Fruit fly (Drosophila melanogaster) S2 (cell line): Measurements from ENCODE around the gene CG7133.
A peak's percentile ranks its signal among the peaks of the same experiment; 100 is the strongest.

ENCODE experiments used
- CG8478 ChIP-seq: fragments of >200 bp; optimal IDR thresholded peaks from 2 replicates; lab custom pipeline; 2018
- CTCF ChIP-seq, 2 experiments: fragments of >200 bp; optimal IDR thresholded peaks; 2 replicates each; lab custom pipeline; 2018

The CG7133 gene

DNA sequence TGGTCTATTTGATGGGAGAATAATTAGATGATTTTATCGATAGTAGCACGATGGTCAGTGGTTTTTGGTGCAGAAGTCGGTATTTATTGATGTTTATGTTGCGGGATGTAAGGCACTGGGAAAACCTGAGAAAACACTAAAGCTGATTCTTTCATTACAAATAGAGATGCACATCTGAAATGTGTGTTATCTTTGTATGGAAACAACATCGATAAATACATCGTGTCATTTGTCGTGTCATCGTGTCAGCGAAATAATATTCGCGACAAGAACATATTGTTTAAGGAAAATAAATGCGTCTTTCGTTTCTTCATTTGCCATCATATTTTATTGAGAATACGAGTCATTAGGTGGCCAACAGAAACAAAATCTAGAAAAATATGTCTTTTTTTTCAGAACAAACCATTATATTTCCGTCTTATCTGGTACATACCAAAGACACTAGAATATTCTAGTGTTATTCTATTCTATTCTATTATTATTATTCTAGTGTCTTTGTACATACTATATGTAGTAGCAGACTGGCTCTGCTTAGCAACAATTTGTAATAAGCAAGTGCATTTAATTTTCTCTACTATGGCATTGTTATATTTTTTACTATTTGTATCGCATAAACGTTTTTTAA lies at the start of gene CG7133:
Gene CG7133 (minus strand): TSS at position 177 of the 625 bp plus-strand sequence.
- TF ChIP-seq CG8478 (no peak), CTCF (optimal IDR thresholded peaks at IDR 0.05; lab: Kevin White, UChicago) (no peak)

DNA sequence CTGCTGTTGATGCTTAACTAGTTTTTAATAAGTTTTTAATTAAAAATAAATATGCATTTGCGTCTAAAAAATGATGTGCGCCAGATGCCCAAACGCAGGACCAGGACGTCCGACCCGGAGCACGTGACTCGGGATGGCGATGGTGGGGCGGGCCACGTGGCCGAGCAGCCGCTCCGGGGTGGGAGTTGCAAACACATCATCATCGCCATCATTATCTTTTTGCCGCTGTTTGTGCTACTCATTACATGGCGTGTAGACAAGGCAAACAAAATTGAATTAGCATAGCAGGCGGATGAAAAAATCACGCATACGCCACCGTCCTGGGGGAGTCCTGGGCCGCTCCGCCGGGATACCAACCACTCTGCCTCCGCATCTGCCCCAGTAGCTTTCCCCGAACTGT lies 38.9 kb upstream of the CG7133 start:
- TF ChIP-seq CTCF (optimal IDR thresholded peaks at IDR 0.05; lab: Kevin White, UChicago) (no peak), CG8478 (no peak)

DNA sequence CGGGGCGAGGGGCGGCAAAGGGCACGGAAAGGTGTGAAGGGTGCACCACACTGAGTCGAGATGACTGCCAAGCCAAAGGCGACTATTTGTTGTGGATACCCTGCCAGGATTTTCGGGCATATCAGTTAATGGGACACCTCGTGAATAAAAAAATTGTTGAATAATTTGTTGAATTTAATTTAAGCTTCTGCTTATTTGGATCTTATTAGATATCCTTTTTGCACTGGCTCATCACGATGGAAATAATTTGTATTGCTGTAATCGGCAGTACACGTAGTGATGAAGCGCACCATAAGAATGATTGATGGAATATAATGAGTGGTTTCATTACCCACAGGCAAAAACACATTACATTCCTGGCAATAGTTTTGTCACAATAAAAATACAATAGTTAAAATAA lies 35.6 kb upstream of the CG7133 start:
- TF ChIP-seq CTCF (optimal IDR thresholded peaks at IDR 0.05; lab: Kevin White, UChicago) (no peak), CG8478 (no peak)

DNA sequence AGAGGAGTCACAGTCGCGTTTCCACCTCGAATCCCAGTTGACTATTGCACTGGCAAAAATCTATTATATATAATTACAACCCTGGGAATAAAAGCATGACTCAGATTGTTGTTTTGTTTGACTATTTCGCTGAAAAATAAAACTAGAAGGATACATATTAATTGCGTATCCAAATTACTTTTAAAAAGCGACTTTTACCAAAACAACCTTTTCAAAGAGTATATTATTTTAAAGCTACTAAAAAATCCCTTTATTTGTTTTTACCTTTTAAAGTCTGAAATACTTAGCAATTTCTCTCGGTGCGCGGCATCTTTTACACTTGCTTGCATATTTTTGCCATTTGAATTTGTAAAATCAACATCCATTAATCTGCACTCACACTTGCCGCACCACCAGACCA lies 32.4 kb upstream of the CG7133 start:
- TF ChIP-seq CG8478: no peak
- TF ChIP-seq CTCF (optimal IDR thresholded peaks at IDR 0.05; lab: Kevin White, UChicago): no peak

DNA sequence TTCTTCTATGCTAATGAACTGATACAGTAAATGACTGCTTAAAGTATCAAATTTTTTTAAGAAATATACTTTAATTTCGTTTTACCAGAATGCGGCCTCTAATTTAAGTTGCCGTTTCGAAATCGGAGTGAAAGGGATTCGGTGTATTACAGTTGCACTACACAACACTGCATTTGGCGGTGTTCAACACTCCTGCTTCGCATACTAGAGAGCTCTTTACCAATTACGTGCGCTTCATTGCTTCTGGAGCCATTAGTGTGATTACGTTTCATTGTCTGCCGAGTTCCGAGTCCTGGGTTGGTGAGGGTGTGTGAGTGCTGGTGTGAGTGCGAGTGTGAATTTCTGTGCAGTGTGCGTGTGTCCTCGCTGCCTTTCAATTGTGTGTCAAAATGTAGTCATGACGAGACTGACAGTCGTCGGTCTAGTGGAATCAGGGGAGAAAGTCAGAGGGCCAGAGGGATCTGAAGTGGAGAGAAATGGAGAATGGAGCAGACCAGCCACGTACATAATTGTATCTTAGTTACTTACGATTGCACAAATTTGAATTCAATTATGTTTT lies 20.1 kb upstream of the CG7133 start:
- no peak for TF ChIP-seq CTCF (optimal IDR thresholded peaks at IDR 0.05; lab: Kevin White, UChicago)
- no peak for TF ChIP-seq CG8478

DNA sequence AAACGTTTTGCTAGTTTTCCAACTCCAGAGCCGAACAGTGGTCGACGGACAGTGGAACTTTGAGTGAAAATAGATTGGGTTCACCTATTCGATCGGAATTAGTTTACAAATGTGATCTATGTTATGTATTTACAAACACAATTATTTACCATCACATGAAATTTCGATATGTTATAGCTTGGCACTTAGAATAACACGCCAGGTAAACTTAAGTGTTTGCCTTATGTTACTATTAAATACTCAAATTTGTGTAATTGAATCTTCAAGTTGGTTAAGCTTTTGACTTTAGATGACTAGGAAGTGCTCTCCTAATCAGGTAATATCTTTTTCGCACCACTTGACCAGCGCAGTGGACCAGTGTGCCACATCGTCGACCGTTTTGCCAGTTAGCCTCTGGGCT lies 17.0 kb upstream of the CG7133 start:
- TF ChIP-seq CG8478: no peak
- TF ChIP-seq CTCF (optimal IDR thresholded peaks at IDR 0.05; lab: Kevin White, UChicago): no peak

DNA sequence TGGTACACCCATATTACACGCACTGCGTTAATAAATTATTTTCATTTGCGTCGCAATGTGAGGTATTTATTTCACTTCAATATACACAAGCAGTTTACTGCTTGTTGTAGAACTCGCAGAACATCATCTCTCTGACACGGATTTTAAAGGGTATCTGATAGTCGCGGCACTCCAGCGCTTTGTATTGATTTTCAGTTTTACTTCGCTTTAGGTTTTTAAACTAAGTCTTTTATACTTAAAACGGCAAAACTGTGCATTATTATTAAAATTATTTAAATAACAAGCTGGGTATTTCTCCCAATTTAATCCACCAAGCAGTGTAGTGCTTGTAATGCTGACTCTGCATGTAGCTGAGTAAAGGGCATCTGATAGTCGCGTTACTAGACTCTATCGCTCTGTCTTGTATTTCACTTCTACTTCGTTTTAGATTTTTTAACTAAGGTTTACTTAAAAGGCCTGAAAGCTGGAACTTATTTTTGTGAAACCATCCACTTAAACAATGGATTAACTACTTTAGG lies 8.9 kb upstream of the CG7133 start:
- TF ChIP-seq CTCF (optimal IDR thresholded peaks at IDR 0.05; lab: Kevin White, UChicago): no peak
- TF ChIP-seq CG8478: no peak

DNA sequence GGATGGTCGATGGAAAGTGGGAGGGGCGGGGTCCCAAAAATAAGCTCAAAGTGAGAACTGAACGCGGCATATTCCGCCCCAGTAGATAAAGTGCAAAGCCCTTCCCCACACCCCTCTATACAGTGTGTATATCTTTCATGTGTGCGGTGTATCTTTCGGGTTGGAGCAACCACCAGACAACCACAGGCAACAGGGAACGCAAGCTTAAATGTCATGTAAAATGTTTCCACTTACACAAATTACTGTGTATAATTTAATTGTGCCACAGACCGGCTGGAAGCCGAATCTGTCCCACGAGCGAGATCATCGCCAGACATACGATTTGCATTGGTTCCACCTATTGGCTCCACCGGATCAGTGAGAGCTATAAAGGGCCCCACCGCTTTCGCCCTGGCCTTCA lies 8.1 kb upstream of the CG7133 start, which contains the start of gene msopa:
Gene msopa (plus strand): TSS at position 301 of the 400 bp plus-strand sequence.
- no peak for TF ChIP-seq CTCF (optimal IDR thresholded peaks at IDR 0.05; lab: Kevin White, UChicago)
- no peak for TF ChIP-seq CG8478

DNA sequence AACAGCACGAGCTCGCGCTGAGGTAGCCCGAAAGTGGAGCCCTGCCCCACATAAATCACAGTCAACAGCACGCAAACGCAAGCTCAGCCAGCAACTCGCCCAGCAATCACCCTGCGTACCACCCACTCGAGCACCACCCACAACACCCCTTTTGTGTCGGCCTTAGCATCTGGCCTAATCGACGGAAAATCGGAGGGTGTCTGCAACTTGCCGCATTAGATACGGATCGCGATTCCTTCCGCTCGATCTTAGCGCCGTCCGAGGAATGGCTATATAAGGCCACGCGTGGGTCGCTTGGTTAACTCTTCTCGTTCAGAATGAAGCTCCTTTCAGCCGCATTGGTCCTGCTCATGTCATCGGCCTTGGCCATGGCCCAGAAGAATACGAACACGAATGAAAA lies 5.7 kb upstream of the CG7133 start, which contains the start of gene Sfp79B:
Gene Sfp79B (plus strand): TSS at position 301 of the 400 bp plus-strand sequence.
- TF ChIP-seq CTCF (optimal IDR thresholded peaks at IDR 0.05; lab: Kevin White, UChicago) (no peak), CG8478 (no peak)

DNA sequence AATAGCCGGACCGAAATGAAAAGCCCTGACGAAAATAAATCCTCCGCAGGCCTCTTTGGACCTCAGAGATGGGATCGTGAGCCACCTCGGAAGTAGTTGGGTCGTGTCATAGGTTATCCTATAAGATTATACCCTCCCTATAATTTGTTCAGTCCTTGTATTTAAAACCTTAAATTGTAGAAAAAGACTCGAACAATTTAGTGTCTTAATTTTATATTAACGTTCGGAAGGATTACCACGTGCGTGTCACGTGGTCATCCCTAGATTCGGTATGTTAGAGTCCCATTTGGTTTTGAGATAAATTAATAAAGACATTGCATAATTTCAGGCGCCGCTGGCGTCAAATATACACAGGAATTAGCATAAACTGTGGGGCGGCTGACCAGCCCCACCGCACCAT lies 3.7 kb upstream of the CG7133 start:
- TF ChIP-seq CG8478 (no peak), CTCF (optimal IDR thresholded peaks at IDR 0.05; lab: Kevin White, UChicago) (no peak)

DNA sequence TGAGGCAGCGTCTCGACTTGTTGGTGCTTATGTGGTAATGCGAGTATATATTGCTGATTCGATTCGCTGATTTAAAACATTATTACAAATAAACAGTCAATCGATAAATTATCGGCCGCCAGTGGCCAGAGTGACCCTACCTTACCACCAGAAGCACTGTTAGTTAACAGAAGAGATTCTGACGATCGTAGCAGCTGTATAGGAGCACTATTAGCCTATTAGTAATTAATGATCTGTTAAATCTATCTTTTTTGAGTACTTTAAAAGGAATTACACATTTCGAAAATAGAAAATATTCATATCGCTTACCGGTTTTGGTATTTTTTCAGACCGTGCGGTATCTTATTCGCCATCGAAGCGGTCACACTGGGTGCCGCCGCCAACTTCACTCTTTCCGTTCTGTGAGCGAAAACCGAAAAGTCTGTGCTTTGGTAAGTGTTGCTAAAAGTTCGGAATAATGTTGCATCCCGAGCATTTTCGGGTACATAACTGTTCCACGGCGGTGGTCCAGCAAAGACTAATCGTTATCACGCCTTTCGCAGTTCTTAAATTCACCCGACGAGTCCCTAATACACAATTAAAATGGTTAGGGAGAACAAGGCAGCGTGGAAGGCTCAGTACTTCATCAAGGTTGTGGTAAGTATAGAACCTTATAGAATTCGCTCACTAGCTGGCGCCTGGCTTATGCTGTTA lies 1.5 kb upstream of the CG7133 start, which contains the start of the genes CG7130 and RpLP0:
Gene CG7130 (minus strand): TSS at position 51 of the 693 bp plus-strand sequence.
Gene RpLP0 (plus strand): TSS at position 162 of the 693 bp plus-strand sequence.
- TF ChIP-seq CG8478 (no peak), CTCF (optimal IDR thresholded peaks at IDR 0.05; lab: Kevin White, UChicago) (peak in 1 of 2 experiments; percentile 29)

DNA sequence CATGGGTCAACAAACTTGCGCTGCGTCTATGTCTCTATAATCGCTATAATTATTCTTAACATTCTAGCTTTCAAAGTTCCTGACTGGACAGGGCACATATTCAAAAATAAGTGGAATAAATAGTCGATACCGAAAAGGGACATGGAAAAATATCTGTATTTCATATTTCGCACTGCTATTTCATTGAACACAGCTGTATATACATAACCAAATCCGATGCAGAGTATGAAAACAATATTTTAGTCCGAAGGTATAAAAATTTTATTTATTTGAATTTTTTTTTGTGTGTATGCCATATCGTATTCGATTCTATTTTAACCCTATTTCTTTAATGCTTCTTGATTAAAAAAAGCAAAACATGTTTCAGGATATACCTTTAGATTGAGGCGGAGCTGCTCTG lies 1.5 kb downstream of the CG7133 start:
- TF ChIP-seq CG8478 (no peak), CTCF (optimal IDR thresholded peaks at IDR 0.05; lab: Kevin White, UChicago) (no peak)

DNA sequence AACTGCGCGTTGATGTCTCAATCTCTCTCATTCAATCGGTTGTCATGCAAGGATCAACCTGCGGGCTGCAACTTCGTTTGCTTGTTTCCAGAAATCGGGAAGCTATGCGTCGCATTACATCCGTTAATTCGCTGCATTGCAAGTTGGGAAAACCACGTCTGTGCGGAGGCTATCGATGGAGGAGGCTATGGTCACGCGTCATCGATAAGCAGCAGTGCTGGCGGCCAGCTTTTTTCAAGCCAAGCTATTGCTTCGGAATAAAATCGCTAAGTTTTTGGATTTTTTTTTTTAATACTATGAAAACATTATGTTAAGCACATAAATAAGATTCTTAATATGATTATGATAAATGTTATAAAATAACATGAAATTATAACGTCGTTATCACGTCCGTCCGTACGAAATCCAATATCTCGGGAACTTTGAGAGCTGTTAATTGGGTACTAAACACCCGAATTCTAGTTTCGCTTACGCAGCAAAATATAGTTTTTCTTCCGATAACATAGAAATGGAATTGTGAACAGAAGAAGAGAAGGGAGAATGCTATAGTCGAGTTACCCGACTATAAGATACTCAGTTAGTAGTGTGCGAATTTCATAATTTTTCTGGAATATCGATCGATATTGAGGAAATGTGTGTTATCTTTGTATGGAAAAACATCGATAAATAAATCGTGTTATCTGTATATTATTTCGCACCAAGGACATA lies 2.5 kb downstream of the CG7133 start, which contains the start of gene CG7139:
Gene CG7139 (minus strand): TSS at position 162 of the 708 bp plus-strand sequence.
- no peak for TF ChIP-seq CG8478
- no peak for TF ChIP-seq CTCF (optimal IDR thresholded peaks at IDR 0.05; lab: Kevin White, UChicago)

DNA sequence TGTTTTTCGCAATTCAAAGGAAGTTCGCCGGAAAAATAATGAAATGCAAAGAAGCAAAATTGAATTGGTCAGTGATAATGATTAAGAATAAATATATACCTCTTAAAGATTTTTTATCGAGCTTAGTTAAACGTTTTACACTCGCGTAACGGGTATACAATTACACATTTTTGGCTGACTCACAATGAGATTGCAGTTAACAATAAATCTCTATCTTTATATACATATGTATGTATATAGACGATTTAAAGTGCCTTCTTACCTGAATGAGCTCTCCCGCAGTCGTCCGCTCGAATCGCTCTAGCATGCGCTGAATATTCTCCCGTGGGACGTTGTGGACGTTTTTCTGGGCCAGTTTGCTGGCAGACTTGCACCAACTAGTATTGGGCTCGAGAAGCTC lies 3.8 kb downstream of the CG7133 start:
- TF ChIP-seq CTCF (optimal IDR thresholded peaks at IDR 0.05; lab: Kevin White, UChicago) (no peak), CG8478 (no peak)

DNA sequence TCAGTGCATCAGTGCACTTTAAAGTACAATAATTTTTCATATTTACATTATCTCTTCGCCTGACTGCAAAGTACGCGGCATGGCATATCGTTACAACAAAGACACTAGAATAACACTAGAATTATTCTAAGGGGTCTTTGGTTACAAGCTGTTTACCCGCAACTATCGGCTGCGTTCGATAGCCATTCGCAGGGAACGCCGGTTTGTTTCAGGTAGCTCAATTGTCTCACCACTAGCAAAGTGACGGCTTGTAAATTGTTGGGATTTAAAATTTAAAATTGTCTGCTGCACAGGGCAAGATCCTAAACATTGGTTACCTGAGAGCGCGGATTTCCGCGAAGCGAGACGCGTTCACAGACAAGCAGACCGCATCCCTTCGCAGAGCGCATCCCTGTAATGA lies 8.6 kb downstream of the CG7133 start, which contains the start of gene CG14561:
Gene CG14561 (plus strand): TSS at position 214 of the 400 bp plus-strand sequence.
- TF ChIP-seq CG8478 (no peak), CTCF (optimal IDR thresholded peaks at IDR 0.05; lab: Kevin White, UChicago) (peak; percentile 16 to 41)
